Worm (Caenorhabditis elegans) whole organism, early embryonic: ENCODE results near the gene msp-50.

Source experiments
- F13C5.2 ChIP-seq: sonication (generic microtip); optimal IDR thresholded peaks from 2 replicates; lab custom pipeline; 2017; ENCODE audit warnings: mild to moderate bottlenecking, missing genetic modification characterization, inconsistent platforms, missing compliant biosample characterization
- aly-1 ChIP-seq: sonication (generic microtip); optimal IDR thresholded peaks from 2 replicates; lab custom pipeline; 2016; ENCODE audit warnings: missing genetic modification characterization, missing compliant biosample characterization
- ama-1 ChIP-seq: fragments of 150-350 bp; optimal IDR thresholded peaks from 2 replicates; lab custom pipeline; 2014
- ceh-36 ChIP-seq: sonication (generic microtip); optimal IDR thresholded peaks from 2 replicates; lab custom pipeline; 2016; ENCODE audit warnings: missing genetic modification characterization, inconsistent platforms, missing compliant biosample characterization
- ets-7 ChIP-seq: sonication (generic microtip); optimal IDR thresholded peaks from 2 replicates; lab custom pipeline; 2016; ENCODE audit warnings: missing genotype, missing genetic modification characterization, missing compliant biosample characterization
- flt-1 ChIP-seq: fragments of 200-800 bp; sonication (Bioruptor generic); IDR thresholded peaks from 2 replicates; pipeline ENCODE4 v1.3.6; 2022; ENCODE audit warnings: missing genetic modification characterization, missing compliant biosample characterization
- hmbx-1 ChIP-seq: sonication (generic microtip); optimal IDR thresholded peaks from 2 replicates; lab custom pipeline; 2016; ENCODE audit warnings: mild to moderate bottlenecking, missing genetic modification characterization, missing compliant biosample characterization
- hmg-4 ChIP-seq: fragments of 200-800 bp; sonication (Bioruptor generic); optimal IDR thresholded peaks from 2 replicates; lab custom pipeline; 2018; ENCODE audit warnings: mild to moderate bottlenecking, missing genetic modification characterization, missing compliant biosample characterization
- hnd-1 ChIP-seq: sonication (generic microtip); optimal IDR thresholded peaks from 2 replicates; lab custom pipeline; 2016; ENCODE audit warnings: missing genetic modification characterization, missing compliant biosample characterization
- pes-1 ChIP-seq: fragments of 200-800 bp; sonication (Bioruptor generic); IDR thresholded peaks from 2 replicates; pipeline ENCODE4 v1.3.6; 2022; ENCODE audit warnings: missing genetic modification reagents, missing genetic modification characterization, missing compliant biosample characterization
- scrt-1 ChIP-seq: fragments of 200-800 bp; sonication (Bioruptor generic); IDR thresholded peaks from 2 replicates; pipeline ENCODE4 v1.3.6; 2022; ENCODE audit warnings: missing genetic modification characterization, missing compliant biosample characterization

DNA sequence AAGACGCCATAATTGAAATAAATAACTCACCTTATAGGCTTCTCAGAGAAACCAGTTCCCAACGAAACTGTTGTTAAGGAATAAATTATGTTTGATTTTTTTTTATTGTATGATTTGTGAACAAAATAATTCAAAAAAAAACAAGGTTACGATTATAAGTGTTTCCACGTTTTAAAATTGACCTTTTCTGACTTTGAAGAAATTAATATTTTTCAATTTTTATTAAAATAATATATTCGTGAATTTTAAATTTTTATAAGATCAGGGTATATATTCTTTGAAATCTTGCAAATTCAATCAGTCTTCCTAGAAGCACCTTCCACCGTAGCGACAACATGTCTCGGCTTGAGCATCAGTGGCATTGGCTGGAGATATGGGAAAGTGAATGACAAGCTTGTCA lies 25.2 kb upstream of the msp-50 start, which contains the start of gene C27D6.3:
- TF ChIP-seq ceh-36 (tag; lab: Kevin White, UChicago), result no peak
- TF ChIP-seq aly-1 (tag; lab: Kevin White, UChicago), result no peak
- no peak for TF ChIP-seq flt-1 (GFP tag; lab: Robert Waterston, UW)
- no peak for TF ChIP-seq ets-7 (tag; lab: Kevin White, UChicago)
- TF ChIP-seq F13C5.2 (tag; lab: Kevin White, UChicago), result no peak
- no peak for TF ChIP-seq scrt-1 (GFP tag; lab: Robert Waterston, UW)
- no peak for TF ChIP-seq hmbx-1 (tag; lab: Kevin White, UChicago)
- TF ChIP-seq ama-1, result no peak
- TF ChIP-seq hnd-1 (tag; lab: Kevin White, UChicago), result no peak
- TF ChIP-seq pes-1 (GFP tag; lab: Robert Waterston, UW), result no peak
- TF ChIP-seq hmg-4 (GFP tag; lab: Kevin White, UChicago), result no peak
